Worm (Caenorhabditis elegans): Measurements from ENCODE around the gene F15E6.6.

F15E6.6 gene

DNA sequence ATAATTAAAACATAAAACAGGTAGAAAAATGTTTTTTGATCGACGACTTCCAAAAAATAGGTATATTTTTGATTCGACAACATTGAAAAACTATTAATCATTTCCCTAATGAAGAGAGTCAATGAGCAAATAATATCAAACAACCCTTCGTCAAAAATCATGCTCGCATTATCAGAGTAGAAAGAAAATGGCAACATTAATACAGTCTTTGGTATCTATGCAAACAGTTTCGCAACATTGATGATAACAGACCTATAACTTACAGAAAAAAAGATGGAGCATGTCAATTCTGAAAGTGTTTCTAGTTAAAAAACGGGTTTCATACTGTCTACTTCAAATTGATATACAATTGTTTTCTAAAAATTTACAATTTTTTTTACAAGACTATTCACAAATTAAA, 1.1 kb upstream of the F15E6.6 start:
- no peak for TF ChIP-seq unc-62 (GFP tag; optimal IDR thresholded peaks at IDR 0.05)

DNA sequence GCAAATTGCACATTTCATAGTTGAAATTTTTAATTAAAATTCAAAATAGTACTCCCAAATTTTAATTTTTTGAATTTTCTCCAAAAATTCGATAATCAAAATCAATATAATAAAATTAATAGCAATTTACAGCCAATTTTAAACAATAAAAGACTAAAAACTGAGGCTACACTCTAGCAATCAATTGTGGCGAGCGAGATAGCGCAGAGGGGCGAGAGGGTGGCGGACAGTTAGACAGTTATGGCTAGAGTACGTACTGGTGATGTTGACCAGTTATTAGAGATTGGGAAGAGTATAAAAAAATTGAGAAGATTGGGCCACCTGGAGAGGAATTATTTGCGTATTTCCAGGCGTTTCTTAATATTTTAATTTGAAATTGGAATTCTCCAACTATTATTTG, 6.2 kb downstream of the F15E6.6 start, which contains the start of gene nhr-78:
Gene nhr-78, minus strand, starts transcription at position 182 of the 400 bp plus-strand sequence.
- no peak for TF ChIP-seq unc-62 (GFP tag; optimal IDR thresholded peaks at IDR 0.05)

DNA sequence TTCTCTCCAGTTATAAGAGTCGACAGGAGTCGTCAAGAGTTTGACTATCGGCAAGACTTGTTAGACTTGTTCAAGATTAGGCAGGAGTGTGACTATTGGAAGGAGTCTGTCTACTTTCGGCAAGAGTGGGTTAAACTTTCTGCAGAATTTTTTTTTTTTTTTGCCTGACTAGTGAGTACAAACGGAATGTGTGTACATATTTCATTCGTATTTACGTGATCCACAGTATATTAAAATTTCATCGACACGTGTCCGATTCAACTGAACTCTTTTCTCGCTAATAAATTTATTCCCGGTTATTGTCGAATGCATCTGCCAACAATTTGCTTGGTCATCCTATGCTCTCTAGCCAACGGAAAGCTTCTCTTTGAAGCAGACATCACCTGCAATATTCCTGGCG, 11.8 kb downstream of the F15E6.6 start, which contains the start of gene F36A4.1:
Gene F36A4.1, plus strand, starts transcription at position 301 of the 400 bp plus-strand sequence.
- TF ChIP-seq unc-62 (GFP tag; optimal IDR thresholded peaks at IDR 0.05) = no peak

DNA sequence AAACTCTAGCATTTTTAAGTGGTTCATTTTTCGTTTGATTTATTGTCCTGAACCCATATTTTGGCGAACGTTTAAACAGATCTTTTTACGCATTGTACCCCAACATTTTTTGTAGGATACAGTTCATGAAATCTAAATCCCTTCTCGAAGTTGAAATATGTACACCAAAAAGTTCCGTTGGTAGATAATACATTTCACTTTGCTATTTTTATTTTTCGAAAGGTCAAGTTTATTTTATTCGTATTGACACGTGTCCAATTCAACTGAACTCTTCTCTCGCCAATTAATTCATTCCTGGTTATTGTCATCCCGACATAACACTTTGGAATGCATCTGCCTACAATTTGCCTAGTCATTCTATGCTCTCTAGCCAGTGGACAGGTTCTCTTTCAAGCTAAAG, 13.0 kb downstream of the F15E6.6 start, which contains the start of gene F36A4.2:
Gene F36A4.2, plus strand, starts transcription at position 301 of the 400 bp plus-strand sequence.
- TF ChIP-seq unc-62 (GFP tag; optimal IDR thresholded peaks at IDR 0.05) = no peak

DNA sequence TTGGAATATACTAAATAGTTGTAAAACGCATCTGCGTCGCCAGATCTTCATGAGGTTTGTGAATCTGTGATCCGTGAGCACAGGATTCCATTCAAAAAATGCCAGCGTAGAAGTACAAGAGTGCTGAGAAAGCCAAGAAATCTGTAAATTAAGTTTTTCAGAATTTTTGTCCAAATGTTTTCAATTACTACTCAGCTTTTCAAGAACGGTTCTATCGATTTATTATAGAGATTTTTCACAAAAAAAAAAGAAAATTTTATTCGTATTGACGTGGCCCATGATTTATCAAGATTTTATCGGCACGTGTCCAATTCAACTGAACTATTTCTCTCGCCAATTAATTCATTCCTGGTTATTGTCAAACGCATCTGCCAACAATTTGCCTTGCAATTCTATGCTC, 14.6 kb downstream of the F15E6.6 start, which contains the start of gene F36A4.3:
Gene F36A4.3, plus strand, starts transcription at position 301 of the 400 bp plus-strand sequence.
- no peak for TF ChIP-seq unc-62 (GFP tag; optimal IDR thresholded peaks at IDR 0.05)

DNA sequence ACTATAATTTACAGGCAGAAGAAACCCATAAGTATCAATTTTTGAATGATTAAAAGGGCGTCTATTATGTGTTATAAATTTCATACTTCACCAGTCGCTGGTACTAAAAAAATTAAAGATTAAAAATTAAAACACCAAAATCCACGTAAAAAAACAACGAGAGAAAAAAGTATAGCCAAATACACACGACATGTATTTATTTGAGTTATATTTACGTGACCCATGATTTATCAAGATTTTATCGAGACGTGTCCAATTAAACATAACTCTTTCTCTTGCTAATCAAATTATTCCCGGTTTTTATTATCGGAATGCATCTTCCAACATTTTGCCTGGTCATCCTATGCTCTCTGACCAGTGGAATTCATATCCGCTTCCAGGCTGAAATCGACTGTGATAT, 16.6 kb downstream of the F15E6.6 start, which contains the start of gene F36A4.4:
Gene F36A4.4, plus strand, starts transcription at position 301 of the 400 bp plus-strand sequence.
- no peak for TF ChIP-seq unc-62 (GFP tag; optimal IDR thresholded peaks at IDR 0.05)

DNA sequence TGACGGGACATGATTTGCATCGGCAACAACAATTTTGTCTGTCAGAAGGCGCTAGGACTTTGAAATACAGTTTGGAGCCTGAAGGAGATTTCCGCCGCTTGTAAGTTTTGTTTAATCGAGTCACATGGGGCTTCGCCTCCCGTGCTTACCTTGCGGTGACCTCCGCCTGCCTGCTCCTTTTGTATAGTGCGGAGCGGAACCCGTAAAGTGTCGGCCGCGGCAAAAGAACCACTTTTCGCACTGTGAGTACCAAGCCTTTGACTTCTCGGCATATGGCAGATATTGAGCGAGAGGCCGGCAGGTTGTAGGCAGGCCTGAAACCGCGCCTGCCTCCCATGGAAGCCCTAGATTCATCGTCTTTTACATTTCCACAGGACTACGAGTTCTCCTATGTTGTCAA, 18.0 kb downstream of the F15E6.6 start:
- no peak for TF ChIP-seq unc-62 (GFP tag; optimal IDR thresholded peaks at IDR 0.05)

DNA sequence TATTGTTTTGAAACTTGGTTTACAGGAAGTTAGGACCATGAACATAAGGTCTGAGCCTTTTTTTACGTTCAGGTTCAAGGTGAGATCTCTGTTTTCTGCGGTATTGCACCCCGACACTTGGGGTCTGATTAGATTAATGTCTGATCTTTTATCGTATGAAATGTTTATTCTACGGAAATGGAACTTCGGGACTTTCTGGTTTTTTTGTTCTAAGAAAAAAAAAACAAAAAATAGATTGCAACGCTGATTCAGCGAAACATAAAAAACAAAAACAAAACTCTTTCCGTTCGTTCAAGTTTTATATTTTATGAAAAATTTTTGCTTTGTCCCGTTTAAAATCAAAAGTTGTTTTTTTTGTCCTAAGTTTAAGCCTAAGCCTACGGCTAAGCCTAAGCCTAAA, 18.7 kb downstream of the F15E6.6 start, which contains the start of gene F36A4.5:
Gene F36A4.5, plus strand, starts transcription at position 301 of the 400 bp plus-strand sequence.
- no peak for TF ChIP-seq unc-62 (GFP tag; optimal IDR thresholded peaks at IDR 0.05)

DNA sequence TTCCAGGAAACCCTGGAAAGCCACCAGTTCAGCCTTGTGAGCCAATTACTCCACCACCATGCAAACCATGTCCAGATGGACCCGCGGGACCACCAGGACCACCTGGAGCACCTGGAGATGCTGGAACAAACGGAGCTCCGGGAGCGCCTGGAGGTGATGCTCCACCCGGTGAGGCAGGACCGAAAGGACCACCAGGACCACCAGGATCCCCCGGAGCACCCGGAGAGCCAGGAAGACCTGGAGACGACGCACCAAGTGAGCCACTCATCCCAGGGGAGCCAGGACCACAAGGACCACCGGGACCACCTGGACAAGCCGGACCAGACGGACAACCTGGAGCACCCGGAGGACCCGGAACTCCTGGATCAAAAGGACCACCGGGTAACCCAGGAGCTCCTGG, 19.3 kb downstream of the F15E6.6 start:
- no peak for TF ChIP-seq unc-62 (GFP tag; optimal IDR thresholded peaks at IDR 0.05)

DNA sequence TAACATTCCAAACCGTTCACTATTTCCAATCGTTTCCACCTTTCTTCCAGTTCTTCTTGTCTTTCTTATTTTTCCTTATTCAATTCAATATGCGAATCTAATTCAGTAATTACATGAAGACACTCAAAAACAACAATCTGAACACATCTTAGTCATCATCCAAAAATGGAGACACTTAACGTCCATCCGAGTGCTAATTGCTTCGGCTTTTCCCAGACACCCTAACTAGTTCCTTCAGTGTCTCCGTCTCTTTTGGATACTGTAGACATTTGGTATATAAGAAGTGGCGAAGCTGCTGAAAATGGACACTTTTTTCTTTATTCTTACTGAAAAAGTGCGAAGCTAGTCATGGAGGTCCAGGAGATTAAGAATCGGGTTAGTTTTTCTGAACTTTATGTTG, 20.9 kb downstream of the F15E6.6 start, which contains the start of gene col-33:
Gene col-33, plus strand, starts transcription at position 301 of the 400 bp plus-strand sequence.
- no peak for TF ChIP-seq unc-62 (GFP tag; optimal IDR thresholded peaks at IDR 0.05)

DNA sequence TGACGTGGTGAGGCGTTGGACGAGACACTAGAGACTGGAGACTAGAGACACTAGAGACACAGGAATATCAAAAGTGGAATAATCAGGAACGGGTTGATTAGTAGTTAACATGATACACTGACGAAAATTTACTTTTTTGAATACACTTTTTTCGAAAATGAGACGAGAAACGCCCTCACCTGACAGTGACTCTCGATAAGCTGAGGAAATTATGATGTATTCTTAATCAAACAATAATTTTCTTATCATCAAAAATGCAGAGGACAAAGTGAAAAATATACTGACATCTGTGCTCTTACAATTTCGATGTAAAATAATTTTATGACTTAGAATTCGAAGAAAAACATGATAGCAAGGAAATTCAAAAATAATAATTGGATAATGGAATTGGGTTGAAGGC, 24.5 kb downstream of the F15E6.6 start:
- TF ChIP-seq unc-62 (GFP tag; optimal IDR thresholded peaks at IDR 0.05) = no peak

DNA sequence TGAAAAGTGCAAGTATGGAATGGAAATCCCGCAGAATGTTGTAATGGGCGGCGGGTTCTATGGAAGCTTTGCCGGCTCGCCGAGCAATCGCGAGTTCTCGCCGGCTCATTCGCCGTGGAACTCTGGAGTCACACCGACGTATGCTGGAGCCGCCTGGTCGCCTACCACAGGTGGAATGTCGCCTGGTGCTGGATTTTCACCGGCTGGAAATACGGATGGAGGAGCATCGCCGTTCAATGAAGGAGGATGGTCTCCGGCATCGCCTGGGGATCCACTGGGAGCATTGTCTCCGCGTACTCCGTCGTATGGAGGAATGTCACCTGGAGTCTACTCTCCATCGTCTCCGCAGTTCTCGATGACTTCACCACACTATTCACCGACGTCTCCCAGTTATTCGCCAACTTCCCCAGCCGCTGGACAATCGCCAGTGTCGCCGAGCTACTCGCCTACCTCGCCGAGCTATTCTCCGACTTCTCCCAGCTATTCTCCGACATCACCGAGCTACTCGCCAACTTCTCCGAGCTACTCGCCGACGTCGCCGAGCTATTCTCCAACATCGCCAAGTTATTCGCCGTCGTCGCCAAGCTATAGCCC, 28.8 kb downstream of the F15E6.6 start:
- TF ChIP-seq unc-62 (GFP tag; optimal IDR thresholded peaks at IDR 0.05) = no peak

DNA sequence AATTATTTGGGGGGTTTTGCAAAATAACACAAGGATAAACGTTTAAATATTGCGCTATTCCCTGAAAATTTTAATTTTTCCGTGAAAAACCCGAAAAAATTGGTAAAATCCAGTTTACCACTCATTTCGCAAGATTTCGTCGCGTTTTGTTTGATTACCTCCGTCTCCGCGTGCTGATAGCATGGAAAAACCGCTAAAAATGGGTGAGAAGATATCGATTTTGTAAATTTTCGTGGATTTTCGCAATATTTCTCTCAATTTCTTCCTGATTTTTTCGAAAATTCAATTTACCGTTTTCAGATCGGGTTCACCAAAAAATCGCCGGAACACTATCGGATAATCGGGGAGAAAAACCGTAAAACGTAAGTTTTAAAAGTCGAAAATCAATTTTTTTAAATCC, 36.1 kb downstream of the F15E6.6 start, which contains the start of gene ama-1:
Gene ama-1, plus strand, starts transcription at position 301 of the 400 bp plus-strand sequence.
- no peak for TF ChIP-seq unc-62 (GFP tag; optimal IDR thresholded peaks at IDR 0.05)

DNA sequence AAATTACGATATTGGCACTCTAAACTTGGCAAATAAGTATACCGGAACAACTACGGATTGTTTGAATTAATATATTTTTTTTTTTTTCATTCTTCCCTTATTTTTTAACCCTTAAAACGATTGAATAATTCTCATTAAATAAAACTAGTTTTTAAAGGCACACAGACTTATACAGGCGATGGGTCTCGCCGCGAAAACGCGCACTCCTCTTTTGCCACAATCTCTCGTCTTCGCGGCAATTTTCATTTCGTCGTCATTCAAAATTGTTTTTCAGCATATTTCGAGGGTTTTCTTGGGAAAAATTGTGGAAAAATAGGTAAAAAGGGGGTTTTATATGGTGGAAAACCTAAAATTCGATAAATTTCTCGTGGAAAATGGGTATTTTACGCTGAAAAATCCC, 36.6 kb downstream of the F15E6.6 start:
- TF ChIP-seq unc-62 (GFP tag; optimal IDR thresholded peaks at IDR 0.05) = no peak

DNA sequence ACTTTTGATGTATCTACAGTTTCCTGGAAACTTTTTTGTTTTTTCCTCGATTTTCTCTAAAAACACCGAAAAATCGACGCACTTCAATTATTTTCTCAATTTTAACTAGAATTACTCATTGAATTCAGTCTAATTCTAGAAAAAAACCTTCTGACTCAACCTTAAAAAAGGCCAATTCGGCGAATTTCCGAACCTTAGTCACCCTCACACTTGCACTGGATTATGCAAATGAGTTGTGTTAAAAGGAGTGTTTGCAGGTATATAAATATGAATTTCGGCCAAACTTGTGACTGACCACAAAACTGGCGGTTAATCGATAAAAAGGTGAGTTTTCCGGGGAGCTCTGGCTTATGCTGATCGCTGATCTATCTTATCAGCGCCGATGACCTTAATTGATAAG, 37.4 kb downstream of the F15E6.6 start, which contains the start of gene ttr-20:
Gene ttr-20, plus strand, starts transcription at position 301 of the 400 bp plus-strand sequence.
- no peak for TF ChIP-seq unc-62 (GFP tag; optimal IDR thresholded peaks at IDR 0.05)

DNA sequence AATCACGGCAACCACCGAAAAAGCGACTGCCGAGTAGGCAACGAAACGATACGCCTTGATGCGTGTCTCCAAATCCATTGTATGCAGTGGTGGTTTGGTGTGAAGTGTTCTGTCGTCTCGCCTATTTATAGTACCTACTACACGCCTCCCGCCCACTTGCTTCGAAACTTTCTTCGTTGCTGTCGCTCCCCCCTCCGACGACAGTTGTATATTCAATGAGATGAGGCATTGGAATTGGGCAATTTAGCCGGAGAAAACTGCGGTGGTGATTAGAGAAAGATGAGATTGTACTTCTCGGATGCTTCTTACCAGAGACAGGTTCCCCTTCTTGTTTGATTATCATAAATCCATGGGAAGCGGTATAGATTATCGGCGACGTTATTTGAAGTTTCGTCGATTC, 39.4 kb downstream of the F15E6.6 start, which contains the start of gene col-34:
Gene col-34, minus strand, starts transcription at position 101 of the 400 bp plus-strand sequence.
- TF ChIP-seq unc-62 (GFP tag; optimal IDR thresholded peaks at IDR 0.05) = no peak

DNA sequence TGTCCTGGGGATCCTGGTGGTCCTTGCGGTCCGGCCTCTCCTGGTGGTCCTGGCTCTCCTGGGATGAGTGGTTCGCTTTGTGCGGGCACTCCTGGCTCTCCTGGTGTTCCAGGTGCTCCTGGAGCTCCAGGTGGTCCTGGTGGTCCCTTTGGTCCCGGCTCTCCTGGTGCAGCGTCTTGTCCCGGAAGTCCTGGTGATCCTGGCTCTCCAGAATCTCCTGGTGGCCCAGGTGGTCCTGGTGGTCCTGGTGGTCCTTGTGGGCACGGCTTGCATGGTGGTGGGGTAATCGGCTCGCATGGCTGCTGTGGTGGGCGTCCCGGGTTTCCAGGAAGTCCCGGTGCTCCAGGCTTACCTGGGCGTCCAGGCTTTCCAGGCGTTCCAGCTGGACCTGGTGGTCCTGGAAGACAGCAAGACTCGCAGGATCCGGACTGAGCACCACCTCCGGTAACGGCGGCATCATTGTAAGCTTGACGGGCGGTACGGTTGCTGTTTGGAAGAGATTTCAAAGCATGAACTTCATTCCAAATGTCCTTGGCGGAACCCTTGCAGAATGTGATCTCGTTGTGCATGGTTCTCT, 40.0 kb downstream of the F15E6.6 start:
- TF ChIP-seq unc-62 (GFP tag; optimal IDR thresholded peaks at IDR 0.05) = no peak
